Worm (Caenorhabditis elegans): ENCODE data around the gene isy-1.

- TF ChIP-seq D2030.7 (GFP tag; IDR thresholded peaks at IDR 0.05) (no peak), xnd-1 (tag; optimal IDR thresholded peaks at IDR 0.05) (no peak), bed-1 (GFP tag; IDR thresholded peaks at IDR 0.05) (no peak), let-526 (GFP tag; IDR thresholded peaks at IDR 0.05) (no peak)
Measured at ce11 chrV:11002434-11002833, 1.9 kb upstream of the isy-1 start, which contains the start of gene F53B7.4.

Measured in whole organism, young adult.